Fruit fly (Drosophila melanogaster): ENCODE data around the gene CG32547.

The CG32547 gene

dm6 chrX:18407394-18407721 lies 71.9 kb downstream of the CG32547 start (continued):
- TF ChIP-seq psq (GFP tag; optimal IDR thresholded peaks at IDR 0.05) (no peak), zfh2 (GFP tag; optimal IDR thresholded peaks at IDR 0.05) (no peak), CG34224 (GFP tag; IDR thresholded peaks at IDR 0.05; ENCODE audit: partially characterized antibody) (no peak), inv (GFP tag; IDR thresholded peaks at IDR 0.05; ENCODE audit: partially characterized antibody) (no peak), run (tag; optimal IDR thresholded peaks at IDR 0.05) (no peak), danr (GFP tag; IDR thresholded peaks at IDR 0.05) (no peak), schlank (tag; optimal IDR thresholded peaks at IDR 0.05) (peak; percentile 15), CG32532 (GFP tag; IDR thresholded peaks at IDR 0.05) (peak; percentile 26; the same call in 1 of the 2 replicates), br (optimal IDR thresholded peaks at IDR 0.05) (no peak), Doc3 (GFP tag; IDR thresholded peaks at IDR 0.05; ENCODE audit: partially characterized antibody) (no peak), E2f2 (GFP tag; IDR thresholded peaks at IDR 0.05) (no peak), unc-4 (GFP tag; IDR thresholded peaks at IDR 0.05; ENCODE audit: partially characterized antibody) (no peak), CG10274 (GFP tag; optimal IDR thresholded peaks at IDR 0.05) (no peak), amos (GFP tag; IDR thresholded peaks at IDR 0.05; ENCODE audit: partially characterized antibody) (no peak), YL-1 (GFP tag; optimal IDR thresholded peaks at IDR 0.05) (no peak), CG4730 (GFP tag; IDR thresholded peaks at IDR 0.05) (no peak), CG3847 (GFP tag; IDR thresholded peaks at IDR 0.05) (peak; percentile 12; the same call in 1 of the 2 replicates), CG15601 (tag; optimal IDR thresholded peaks at IDR 0.05) (no peak), cwo (GFP tag; optimal IDR thresholded peaks at IDR 0.05) (no peak), CG12071 (GFP tag; optimal IDR thresholded peaks at IDR 0.05) (no peak), Mad (GFP tag; optimal IDR thresholded peaks at IDR 0.05) (no peak), Sox100B (GFP tag; optimal IDR thresholded peaks at IDR 0.05) (no peak), CG11723 (GFP tag; optimal IDR thresholded peaks at IDR 0.05) (no peak), sc (optimal IDR thresholded peaks at IDR 0.05) (no peak), sc (GFP tag; optimal IDR thresholded peaks at IDR 0.05) (no peak), CG9609 (GFP tag; optimal IDR thresholded peaks at IDR 0.05) (peak; percentile 1), Spps (tag; optimal IDR thresholded peaks at IDR 0.05) (no peak), Aef1 (GFP tag; IDR thresholded peaks at IDR 0.05) (no peak), disco-r (GFP tag; optimal IDR thresholded peaks at IDR 0.05) (no peak), CG12155 (GFP tag; optimal IDR thresholded peaks at IDR 0.05) (no peak), CG4617 (GFP tag; optimal IDR thresholded peaks at IDR 0.05; ENCODE audit: borderline replicate concordance) (no peak), fd96Cb (tag; optimal IDR thresholded peaks at IDR 0.05) (no peak), sisA (GFP tag; IDR thresholded peaks at IDR 0.05) (no peak), grau (tag; optimal IDR thresholded peaks at IDR 0.05) (peak; percentile 42), unpg (GFP tag; optimal IDR thresholded peaks at IDR 0.05) (peak; percentile 58), Dek (tag; optimal IDR thresholded peaks at IDR 0.05) (no peak), CG15479 (GFP tag; optimal IDR thresholded peaks at IDR 0.05) (no peak), fd3F (GFP tag; optimal IDR thresholded peaks at IDR 0.05) (no peak), Meics (GFP tag; optimal IDR thresholded peaks at IDR 0.05) (no peak), CG15514 (GFP tag; optimal IDR thresholded peaks at IDR 0.05) (no peak), ci (GFP tag; IDR thresholded peaks at IDR 0.05) (no peak), CG1792 (GFP tag; optimal IDR thresholded peaks at IDR 0.05) (peak; percentile 6), tin (GFP tag; optimal IDR thresholded peaks at IDR 0.05) (no peak), CG11696 (GFP tag; IDR thresholded peaks at IDR 0.05) (no peak; the same call in 1 of the 2 replicates), CG15011 (GFP tag; optimal IDR thresholded peaks at IDR 0.05) (no peak), vfl (GFP tag; optimal IDR thresholded peaks at IDR 0.05) (no peak), Rx (GFP tag; IDR thresholded peaks at IDR 0.05) (no peak), HLHmδ (GFP tag; optimal IDR thresholded peaks at IDR 0.05) (no peak), Ptx1 (GFP tag; IDR thresholded peaks at IDR 0.05) (no peak), ind (GFP tag; optimal IDR thresholded peaks at IDR 0.05) (no peak), D19B (GFP tag; optimal IDR thresholded peaks at IDR 0.05) (no peak), Sox102F (GFP tag; optimal IDR thresholded peaks at IDR 0.05) (peak; percentile 48)

All from whole organism, embryonic.